Worm (Caenorhabditis elegans) whole organism, L2 larva: ENCODE data around the gene hcp-2.

Experiments
- ceh-82 ChIP-seq: fragments of 150-350 bp; optimal IDR thresholded peaks from 2 replicates; lab custom pipeline; 2014; ENCODE audit warnings: missing biosample characterization, missing genetic modification characterization
- egl-27 ChIP-seq: sonication (generic microtip); optimal IDR thresholded peaks from 3 replicates; lab custom pipeline; 2017; ENCODE audit warnings: missing biosample characterization, missing genetic modification reagents, missing genetic modification characterization
- elt-1 ChIP-seq: fragments of 150-350 bp; optimal IDR thresholded peaks from 2 replicates; lab custom pipeline; 2014; ENCODE audit warnings: missing biosample characterization, missing genetic modification characterization
- fos-1 ChIP-seq: fragments of 150-350 bp; optimal IDR thresholded peaks from 2 replicates; lab custom pipeline; 2014; ENCODE audit warnings: missing biosample characterization, missing genetic modification characterization
- unc-62 ChIP-seq: fragments of 150-350 bp; optimal IDR thresholded peaks from 2 replicates; lab custom pipeline; 2014; ENCODE audit warnings: missing biosample characterization, missing genetic modification reagents, missing genetic modification characterization

- TF ChIP-seq fos-1 (tag; lab: Kevin White, UChicago) = no peak
- no peak for TF ChIP-seq egl-27 (tag; lab: Kevin White, UChicago)
- TF ChIP-seq unc-62 (GFP tag; lab: Kevin White, UChicago) = no peak
- no peak for TF ChIP-seq ceh-82 (tag; lab: Kevin White, UChicago)
- TF ChIP-seq elt-1 = no peak
These were observed 15.1 kb upstream of the hcp-2 start for ce11 chrV:9630542-9630941.
